Worm (Caenorhabditis elegans) whole organism, dauer: ENCODE measurements around the gene hpo-9.

Experiments used
- unc-62 ChIP-seq: sonication (generic microtip); optimal IDR thresholded peaks from 2 replicates; lab custom pipeline; 2017; ENCODE audit warnings: missing biosample characterization, missing genetic modification reagents, missing genetic modification characterization

Gene hpo-9

ce11 chrV:7196037-7196436, 40.9 kb downstream of the hpo-9 start, which contains the start of gene attf-2:
Gene attf-2, minus strand, starts transcription at chrV:7196137.
- no peak for TF ChIP-seq unc-62

- TF ChIP-seq unc-62 = no peak
Measured at ce11 chrV:7194818-7195217, 42.1 kb downstream of the hpo-9 start.

- no peak for TF ChIP-seq unc-62
Measured at ce11 chrV:7193562-7193961, 43.4 kb downstream of the hpo-9 start, which contains the start of gene F09G2.8. Gene F09G2.8, minus strand, starts transcription at chrV:7193662.

- no peak for TF ChIP-seq unc-62
Measured at ce11 chrV:7187295-7187694, 49.6 kb downstream of the hpo-9 start.

ce11 chrV:7186599-7186998, 50.3 kb downstream of the hpo-9 start:
- no peak for TF ChIP-seq unc-62
